Worm (Caenorhabditis elegans): Measurements from ENCODE around the gene srh-42.

- TF ChIP-seq fkh-2 (tag; optimal IDR thresholded peaks at IDR 0.05) (no peak), fos-1 (tag; optimal IDR thresholded peaks at IDR 0.05) (no peak), nhr-237 (tag; optimal IDR thresholded peaks at IDR 0.05) (no peak)
Measured at ce11 chrII:14310729-14311388, 22.0 kb upstream of the srh-42 start, which contains the start of gene ctl-3.
